Fruit fly (Drosophila melanogaster) whole organism, prepupa: ENCODE results near the gene CG42590.

ENCODE experiments used
- Blimp-1 ChIP-seq: fragments of 200-800 bp; sonication (Bioruptor generic); optimal IDR thresholded peaks from 3 replicates; lab custom pipeline; 2017; ENCODE audit warnings: missing biosample characterization, missing genetic modification characterization, mild to moderate bottlenecking, moderate library complexity, missing genetic modification reagents
- CG10631 ChIP-seq: fragments of 200-800 bp; sonication (Bioruptor generic); optimal IDR thresholded peaks from 2 replicates; lab custom pipeline; 2016; ENCODE audit warnings: missing biosample characterization, missing genetic modification characterization
- CG10669 ChIP-seq: fragments of 200-800 bp; sonication (Bioruptor generic); optimal IDR thresholded peaks from 3 replicates; lab custom pipeline; 2018; ENCODE audit warnings: missing biosample characterization, mild to moderate bottlenecking, missing genetic modification characterization, moderate library complexity
- CG11294 ChIP-seq: fragments of 200-800 bp; sonication (Bioruptor generic); IDR thresholded peaks from 2 replicates; pipeline ENCODE4 v1.3.6; 2022; ENCODE audit warnings: missing biosample characterization, missing genetic modification characterization
- CG15336 ChIP-seq: fragments of 200-800 bp; sonication (Bioruptor generic); IDR thresholded peaks from 2 replicates; pipeline ENCODE4 v1.3.6; 2022; ENCODE audit warnings: missing biosample characterization, missing genetic modification characterization
- CG4318 ChIP-seq: fragments of 200-800 bp; sonication (Bioruptor generic); optimal IDR thresholded peaks from 3 replicates; lab custom pipeline; 2017; ENCODE audit warnings: missing biosample characterization, mild to moderate bottlenecking, missing genetic modification characterization
- CG6163 ChIP-seq: fragments of 200-800 bp; sonication (Bioruptor generic); IDR thresholded peaks from 3 replicates; pipeline ENCODE4 v1.3.6; 2022; ENCODE audit warnings: missing biosample characterization, missing genetic modification characterization
- CG6276 ChIP-seq: fragments of 200-800 bp; sonication (Bioruptor generic); optimal IDR thresholded peaks from 2 replicates; lab custom pipeline; 2017; ENCODE audit warnings: missing biosample characterization, mild to moderate bottlenecking, missing genetic modification characterization
- CG6792 ChIP-seq: fragments of 200-800 bp; sonication (Bioruptor generic); optimal IDR thresholded peaks from 3 replicates; lab custom pipeline; 2016; ENCODE audit warnings: missing biosample characterization, missing genetic modification characterization
- CG6854 ChIP-seq: fragments of 200-800 bp; sonication (Bioruptor generic); optimal IDR thresholded peaks from 2 replicates; lab custom pipeline; 2017; ENCODE audit warnings: missing biosample characterization, mild to moderate bottlenecking, missing genetic modification characterization
- CG7368 ChIP-seq: fragments of 200-800 bp; sonication (Bioruptor generic); optimal IDR thresholded peaks from 3 replicates; lab custom pipeline; 2016; ENCODE audit warnings: missing biosample characterization, missing genetic modification characterization
- CG8119 ChIP-seq: fragments of 200-800 bp; sonication (Bioruptor generic); IDR thresholded peaks from 3 replicates; pipeline ENCODE4 v1.3.6; 2022; ENCODE audit warnings: missing biosample characterization, missing genetic modification characterization
- CG8319 ChIP-seq: fragments of 200-800 bp; sonication (Bioruptor generic); optimal IDR thresholded peaks from 3 replicates; lab custom pipeline; 2016; ENCODE audit warnings: missing biosample characterization, missing genetic modification characterization
- CG8632 ChIP-seq: fragments of 200-800 bp; sonication (Bioruptor generic); optimal IDR thresholded peaks from 3 replicates; lab custom pipeline; 2016; ENCODE audit warnings: missing biosample characterization, missing genetic modification characterization
- Eip75B ChIP-seq: fragments of 200-800 bp; sonication (Bioruptor generic); optimal IDR thresholded peaks from 3 replicates; lab custom pipeline; 2016; ENCODE audit warnings: missing biosample characterization, missing genetic modification characterization
- Eip78C ChIP-seq: fragments of 200-800 bp; sonication (Bioruptor generic); peaks from one replicate; lab custom pipeline; 2016; ENCODE audit warnings: missing biosample characterization, missing genetic modification characterization
- Ets96B ChIP-seq: fragments of 200-800 bp; optimal IDR thresholded peaks from 2 replicates; lab custom pipeline; 2019; ENCODE audit warnings: missing biosample characterization, mild to moderate bottlenecking, missing genetic modification characterization, moderate library complexity
- Gug ChIP-seq: fragments of 200-800 bp; sonication (Bioruptor generic); IDR thresholded peaks from 2 replicates; pipeline ENCODE4 v1.3.6; 2022; ENCODE audit warnings: missing biosample characterization, missing genetic modification characterization
- Hr38 ChIP-seq: sonication (Bioruptor generic); optimal IDR thresholded peaks from 2 replicates; lab custom pipeline; 2016; ENCODE audit warnings: missing biosample characterization, missing genetic modification characterization
- Hr39 ChIP-seq: fragments of 200-800 bp; sonication (Bioruptor generic); optimal IDR thresholded peaks from 2 replicates; lab custom pipeline; 2016; ENCODE audit warnings: missing biosample characterization, missing genetic modification characterization
- Hr4 ChIP-seq: fragments of 200-800 bp; sonication (Bioruptor generic); optimal IDR thresholded peaks from 3 replicates; lab custom pipeline; 2016; ENCODE audit warnings: missing biosample characterization, missing genetic modification characterization
- Lpt ChIP-seq: fragments of 200-800 bp; sonication (Bioruptor generic); optimal IDR thresholded peaks from 3 replicates; lab custom pipeline; 2016; ENCODE audit warnings: missing biosample characterization, missing genetic modification characterization
- Met ChIP-seq: fragments of 200-800 bp; sonication (Bioruptor generic); optimal IDR thresholded peaks from 3 replicates; lab custom pipeline; 2016; ENCODE audit warnings: missing biosample characterization, missing genetic modification characterization
- OdsH ChIP-seq: fragments of 200-800 bp; sonication (Bioruptor generic); optimal IDR thresholded peaks from 3 replicates; lab custom pipeline; 2016; ENCODE audit warnings: missing biosample characterization, missing genetic modification characterization
- Smox ChIP-seq: fragments of 200-800 bp; sonication (Bioruptor generic); optimal IDR thresholded peaks from 3 replicates; lab custom pipeline; 2016; ENCODE audit warnings: missing biosample characterization, missing genetic modification characterization
- Sox14 ChIP-seq: fragments of 200-800 bp; sonication (Bioruptor generic); optimal IDR thresholded peaks from 3 replicates; lab custom pipeline; 2016; ENCODE audit warnings: missing biosample characterization, missing genetic modification characterization
- acj6 ChIP-seq: fragments of 200-800 bp; sonication (Bioruptor generic); optimal IDR thresholded peaks from 3 replicates; lab custom pipeline; 2016; ENCODE audit warnings: missing biosample characterization, missing genetic modification characterization
- cyc ChIP-seq: fragments of 200-800 bp; sonication (Bioruptor generic); optimal IDR thresholded peaks from 3 replicates; lab custom pipeline; 2016; ENCODE audit warnings: missing biosample characterization, missing genetic modification characterization
- dac ChIP-seq: fragments of 200-800 bp; sonication (Bioruptor generic); optimal IDR thresholded peaks from 2 replicates; lab custom pipeline; 2017; ENCODE audit warnings: missing biosample characterization, mild to moderate bottlenecking, missing genetic modification characterization
- dsx ChIP-seq: fragments of 200-800 bp; optimal IDR thresholded peaks from 3 replicates; lab custom pipeline; 2019; ENCODE audit warnings: missing biosample characterization, mild to moderate bottlenecking, missing genetic modification characterization, moderate library complexity; ENCODE audit not compliant: poor library complexity, severe bottlenecking
- eg ChIP-seq: fragments of 200-800 bp; sonication (Bioruptor generic); IDR thresholded peaks from 3 replicates; pipeline ENCODE4 v1.3.6; 2022; ENCODE audit warnings: missing biosample characterization, missing genetic modification characterization
- fd59A ChIP-seq: fragments of 200-800 bp; sonication (Bioruptor generic); optimal IDR thresholded peaks from 2 replicates; lab custom pipeline; 2017; ENCODE audit warnings: missing biosample characterization, mild to moderate bottlenecking, missing genetic modification characterization, missing genetic modification reagents
- fd85E ChIP-seq: fragments of 200-800 bp; sonication (Bioruptor generic); optimal IDR thresholded peaks from 3 replicates; lab custom pipeline; 2016; ENCODE audit warnings: missing biosample characterization, missing genetic modification characterization
- fkh ChIP-seq: fragments of 200-800 bp; sonication (Bioruptor generic); optimal IDR thresholded peaks from 3 replicates; lab custom pipeline; 2017; ENCODE audit warnings: missing biosample characterization, mild to moderate bottlenecking, missing genetic modification characterization, moderate library complexity
- lz ChIP-seq: fragments of 200-800 bp; sonication (Bioruptor generic); optimal IDR thresholded peaks from 3 replicates; lab custom pipeline; 2016; ENCODE audit warnings: missing biosample characterization, missing genetic modification characterization
- net ChIP-seq: fragments of 200-800 bp; sonication (Bioruptor generic); optimal IDR thresholded peaks from 3 replicates; lab custom pipeline; 2016; ENCODE audit warnings: missing biosample characterization, missing genetic modification characterization
- pdm3 ChIP-seq: fragments of 200-800 bp; sonication (Bioruptor generic); optimal IDR thresholded peaks from 3 replicates; lab custom pipeline; 2016; ENCODE audit warnings: missing biosample characterization, missing genetic modification characterization
- salr ChIP-seq, 2 experiments: fragments of 200-800 bp; sonication (Bioruptor generic); optimal IDR thresholded peaks; 3 replicates each; lab custom pipeline; 2016 to 2018; ENCODE audit warnings: missing biosample characterization in 2 of 2, missing genetic modification characterization in 2 of 2, mild to moderate bottlenecking in 1 of 2
- spab ChIP-seq: fragments of 200-800 bp; sonication (Bioruptor generic); optimal IDR thresholded peaks from 2 replicates; lab custom pipeline; 2017; ENCODE audit warnings: missing biosample characterization, mild to moderate bottlenecking, missing genetic modification characterization, missing genetic modification reagents
- svp ChIP-seq: fragments of 200-800 bp; sonication (Bioruptor generic); peaks from one replicate; lab custom pipeline; 2016; ENCODE audit warnings: missing biosample characterization, missing genetic modification characterization
- topi ChIP-seq: fragments of 200-800 bp; sonication (Bioruptor generic); optimal IDR thresholded peaks from 3 replicates; lab custom pipeline; 2016; ENCODE audit warnings: missing biosample characterization, missing genetic modification characterization

CG42590 gene

dm6 chr3L:8072720-8073119 is 3.7 kb upstream of the CG42590 start (continued):
- TF ChIP-seq Ets96B (tag; lab: Kevin White, UChicago) (peak; percentile 41), CG10631 (GFP tag; lab: Kevin White, UChicago) (peak; percentile 26), Lpt (GFP tag; lab: Kevin White, UChicago) (peak; percentile 79), CG6276 (GFP tag; lab: Kevin White, UChicago) (peak; percentile 89), Smox (peak; percentile 57), CG8319 (GFP tag; lab: Kevin White, UChicago) (peak; percentile 59), CG7368 (GFP tag; lab: Kevin White, UChicago) (peak; percentile 70), CG6792 (peak; percentile 53), CG4318 (GFP tag; lab: Kevin White, UChicago) (no peak), acj6 (GFP tag; lab: Kevin White, UChicago) (peak; percentile 47), topi (GFP tag; lab: Kevin White, UChicago) (peak; percentile 78), Hr4 (GFP tag; lab: Kevin White, UChicago) (peak; percentile 62), net (GFP tag; lab: Kevin White, UChicago) (peak; percentile 31), Blimp-1 (GFP tag; lab: Kevin White, UChicago) (peak; percentile 17), OdsH (GFP tag; lab: Kevin White, UChicago) (peak; percentile 46), CG11294 (GFP tag; lab: Robert Waterston, UW) (no peak; the same call in 1 of the 2 replicates), lz (GFP tag; lab: Kevin White, UChicago) (peak; percentile 44), salr (GFP tag; optimal IDR thresholded peaks at IDR 0.05; lab: Kevin White, UChicago) (peak in 1 of 2 experiments; percentile 69), Hr38 (no peak), Met (peak; percentile 53), fd85E (GFP tag; lab: Kevin White, UChicago) (no peak), Eip75B (peak; percentile 69), CG8119 (GFP tag; lab: Robert Waterston, UW) (peak; percentile 82), dsx (GFP tag; lab: Kevin White, UChicago) (peak; percentile 52), CG6854 (GFP tag; lab: Kevin White, UChicago) (peak; percentile 30), fd59A (no peak), CG6163 (GFP tag; lab: Robert Waterston, UW) (peak; percentile 88), eg (GFP tag; lab: Robert Waterston, UW) (peak; percentile 85), Sox14 (GFP tag; lab: Kevin White, UChicago) (peak; percentile 37), CG8632 (no peak), spab (no peak), fkh (GFP tag; lab: Kevin White, UChicago) (peak; percentile 56), CG10669 (GFP tag; lab: Kevin White, UChicago) (peak; percentile 33), cyc (GFP tag; lab: Kevin White, UChicago) (peak; percentile 77), CG15336 (GFP tag; lab: Robert Waterston, UW) (peak; percentile 84), pdm3 (GFP tag; lab: Kevin White, UChicago) (peak; percentile 49), Gug (GFP tag; lab: Robert Waterston, UW) (peak; percentile 48; the same call in 1 of the 2 replicates)

- TF ChIP-seq Blimp-1 (GFP tag; lab: Kevin White, UChicago) (no peak), OdsH (GFP tag; lab: Kevin White, UChicago) (no peak), dac (GFP tag; lab: Kevin White, UChicago) (no peak), svp (GFP tag; lab: Kevin White, UChicago) (peak; percentile 97), CG8119 (GFP tag; lab: Robert Waterston, UW) (no peak), CG15336 (GFP tag; lab: Robert Waterston, UW) (peak; percentile 17; the same call in 1 of the 2 replicates), Hr39 (GFP tag; lab: Kevin White, UChicago) (no peak), Eip78C (peak; percentile 3)
- TF ChIP-seq, all 60 proteins: peak for 3
These were observed 2.7 kb upstream of the CG42590 start for dm6 chr3L:8071693-8072260.
